Worm (Caenorhabditis elegans): Measurements from ENCODE around the gene R10D12.1.

DNA sequence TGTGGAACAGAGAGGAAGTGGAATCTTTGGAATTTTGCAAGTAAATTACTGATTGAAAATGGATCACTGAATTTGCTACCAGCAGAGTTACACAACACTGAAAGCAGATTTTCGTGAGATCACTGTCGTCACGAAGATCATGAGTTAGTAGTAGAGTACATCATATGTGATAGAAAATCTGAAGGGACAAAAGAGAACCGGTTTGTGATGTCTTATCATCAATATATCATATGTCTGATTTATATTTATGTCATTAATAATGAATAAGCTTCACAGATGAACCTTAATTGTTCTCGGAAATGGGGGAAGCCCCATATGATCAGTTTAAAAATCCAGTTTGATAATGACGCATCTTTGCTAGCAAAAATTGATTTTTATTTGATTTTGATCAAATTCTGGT lies 1.6 kb upstream of the R10D12.1 start:
- TF ChIP-seq ama-1 (optimal IDR thresholded peaks at IDR 0.05) (no peak), scrt-1 (GFP tag; IDR thresholded peaks at IDR 0.05) (no peak), ceh-13 (GFP tag; optimal IDR thresholded peaks at IDR 0.05) (no peak), sea-1 (GFP tag; conservative IDR thresholded peaks at IDR 0.05) (no peak), B0310.2 (tag; optimal IDR thresholded peaks at IDR 0.05) (no peak), tra-4 (tag; optimal IDR thresholded peaks at IDR 0.05) (no peak)

All from whole organism, early embryonic.